Fruit fly (Drosophila melanogaster) whole organism, embryonic: ENCODE results near the gene Sec22.

Experiments used
- Gsc ChIP-seq: fragments of 200-800 bp; sonication (Bioruptor generic); IDR thresholded peaks from 2 replicates; pipeline ENCODE4 v1.3.6; 2022; ENCODE audit warnings: missing biosample characterization, missing genetic modification characterization
- H2.0 ChIP-seq: fragments of 200-800 bp; sonication (Bioruptor generic); IDR thresholded peaks from 2 replicates; pipeline ENCODE4 v1.3.6; 2022; ENCODE audit warnings: missing biosample characterization, missing genetic modification characterization
- Hr78 ChIP-seq, 2 experiments: fragments of 200-800 bp in 1 of 2; fragments of >200 bp in 1 of 2; sonication (Bioruptor generic) in 1 of 2; optimal IDR thresholded peaks; 2 replicates each; lab custom pipeline; 2017 to 2019; ENCODE audit warnings: missing biosample characterization in 2 of 2, missing genetic modification characterization in 2 of 2, mild to moderate bottlenecking in 1 of 2, moderate library complexity in 1 of 2
- Kr ChIP-seq: fragments of 200-800 bp; sonication (Bioruptor generic); optimal IDR thresholded peaks from 2 replicates; lab custom pipeline; 2017; ENCODE audit warnings: missing biosample characterization, mild to moderate bottlenecking, missing genetic modification characterization
- Usf ChIP-seq: fragments of 200-800 bp; sonication (Bioruptor generic); optimal IDR thresholded peaks from 2 replicates; lab custom pipeline; 2017; ENCODE audit warnings: missing genotype, missing biosample characterization, missing genetic modification characterization
- jigr1 ChIP-seq: fragments of 200-800 bp; sonication (Bioruptor generic); IDR thresholded peaks from 3 replicates; pipeline ENCODE4 v1.3.6; 2022; ENCODE audit warnings: missing biosample characterization, missing genetic modification characterization

DNA sequence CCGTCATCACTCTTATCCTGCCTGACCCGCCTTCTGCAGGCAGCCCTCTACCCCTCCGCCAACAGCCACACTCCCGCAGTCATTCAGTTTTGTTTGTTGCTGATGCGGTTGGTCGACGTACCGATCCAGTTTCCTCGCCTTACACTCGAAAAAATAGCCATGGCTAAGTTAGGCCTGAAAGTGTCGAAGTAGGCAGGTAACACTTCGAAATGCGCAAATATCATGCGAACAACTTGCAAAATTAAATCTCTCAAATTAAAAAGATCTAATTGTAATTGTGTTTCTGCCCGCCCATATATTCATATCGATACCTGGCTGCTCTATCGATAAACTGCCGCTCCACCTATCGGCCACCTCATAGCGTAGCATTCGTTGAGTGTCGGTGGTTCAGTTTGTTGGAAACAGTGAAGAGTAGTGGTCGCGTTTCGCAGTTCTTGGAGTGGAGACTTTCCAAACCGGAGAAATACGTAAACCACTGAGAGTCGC, 36.2 kb upstream of the Sec22 start, which contains the start of gene fz3:
- TF ChIP-seq jigr1 (no peak), Kr (GFP tag; lab: Kevin White, UChicago) (no peak), Gsc (GFP tag; lab: Robert Waterston, UW) (no peak), H2.0 (no peak), Usf (GFP tag; lab: Kevin White, UChicago) (no peak), Hr78 (GFP tag; optimal IDR thresholded peaks at IDR 0.05; lab: Kevin White, UChicago) (no peak)
